Worm (Caenorhabditis elegans) whole organism, young adult: ENCODE measurements around the gene W01F3.2.

ENCODE experiments used
- F52B5.7 ChIP-seq: sonication (generic microtip); optimal IDR thresholded peaks from 2 replicates; lab custom pipeline; 2016; ENCODE audit warnings: mild to moderate bottlenecking, missing genetic modification characterization, missing compliant biosample characterization
- Y79H2A.3 ChIP-seq: fragments of 200-800 bp; sonication (Bioruptor generic); conservative IDR thresholded peaks from 2 replicates; pipeline ENCODE4 v1.3.6; 2022; ENCODE audit warnings: missing genetic modification reagents, missing genetic modification characterization, missing compliant biosample characterization
- egl-44 ChIP-seq: fragments of 200-800 bp; sonication (Bioruptor generic); IDR thresholded peaks from 2 replicates; pipeline ENCODE4 v1.3.6; 2022; ENCODE audit warnings: missing genetic modification reagents, missing genetic modification characterization, missing compliant biosample characterization

DNA sequence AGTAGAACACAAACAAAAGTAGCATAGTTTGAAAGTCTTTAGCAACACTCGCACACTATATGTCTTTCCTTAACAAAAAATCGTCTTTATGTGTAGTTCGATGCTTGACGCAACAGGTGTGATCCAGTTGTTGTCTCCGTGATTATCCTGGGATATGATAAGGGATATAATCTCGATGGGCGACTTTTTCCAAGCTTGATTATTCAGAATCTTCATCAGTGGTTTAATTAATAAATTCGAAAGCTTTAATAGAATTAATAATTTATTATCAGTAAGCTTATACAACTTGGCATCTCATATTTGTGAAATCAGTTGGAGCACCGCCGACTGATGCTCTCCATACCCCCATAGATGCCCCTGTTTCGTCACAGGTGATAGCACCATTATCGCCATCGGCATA is 41.5 kb upstream of the W01F3.2 start, which contains the start of gene F46B3.7:
- TF ChIP-seq Y79H2A.3 (GFP tag; lab: Robert Waterston, UW) (no peak), F52B5.7 (tag; lab: Kevin White, UChicago) (no peak), egl-44 (no peak)
